Worm (Caenorhabditis elegans): ENCODE results near the gene C15B12.8.

DNA sequence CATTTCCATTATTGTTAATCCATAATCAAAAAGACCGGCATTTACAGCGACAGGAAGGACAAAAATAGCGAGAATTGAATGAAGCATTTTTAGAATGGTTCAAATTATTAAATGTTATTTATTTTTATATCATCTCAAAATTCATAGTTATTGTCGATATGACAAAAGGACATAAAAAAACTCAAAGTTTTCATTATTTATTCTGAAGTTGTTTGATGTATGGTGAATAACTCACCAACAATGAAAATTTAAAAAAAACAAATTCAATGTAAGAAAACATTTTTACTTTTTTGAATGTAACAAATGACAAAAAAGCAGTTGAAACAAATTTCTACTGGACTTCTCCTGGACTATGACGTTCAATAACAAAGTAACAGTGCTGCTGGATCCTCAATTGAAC, 33.6 kb upstream of the C15B12.8 start, which contains the start of gene K10C2.14:
- TF ChIP-seq F55B11.4 (tag; optimal IDR thresholded peaks at IDR 0.05; ENCODE audit: borderline replicate concordance, insufficient read depth) (no peak), lag-1 (GFP tag; IDR thresholded peaks at IDR 0.05) (no peak), ZK185.1 (tag; optimal IDR thresholded peaks at IDR 0.05; ENCODE audit: poor library complexity, severe bottlenecking) (no peak)

Measured in whole organism, young adult.